Worm (Caenorhabditis elegans): Measurements from ENCODE around the gene ocr-2.

DNA sequence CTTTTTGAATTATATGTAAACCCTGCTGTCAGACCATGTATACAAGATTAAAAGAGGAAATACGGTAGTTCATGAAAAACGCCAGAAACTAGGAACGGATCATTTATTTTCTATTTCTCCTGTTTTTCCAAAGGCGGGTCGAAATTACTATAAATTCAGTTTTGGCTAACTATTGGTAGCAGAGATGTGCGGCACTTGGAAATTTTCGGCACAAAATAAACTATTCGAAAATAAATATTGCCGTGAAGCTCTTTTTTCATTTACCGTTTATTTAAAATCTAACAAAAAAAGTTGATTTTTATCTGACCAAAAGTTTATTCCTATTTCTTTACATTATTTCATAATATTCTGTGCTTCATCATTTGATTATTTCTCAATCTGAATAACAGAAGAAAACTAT, 24.2 kb upstream of the ocr-2 start, which contains the start of gene T09A12.1:
- TF ChIP-seq ces-1 (GFP tag; optimal IDR thresholded peaks at IDR 0.05) = no peak
- no peak for TF ChIP-seq nhr-28 (tag; optimal IDR thresholded peaks at IDR 0.05)
